Worm (Caenorhabditis elegans) whole organism, mixed stage, embryonic: ENCODE measurements around the gene sdhd-1.

Source experiments
- lin-13 ChIP-seq: fragments of 150-350 bp; optimal IDR thresholded peaks from 2 replicates; lab custom pipeline; 2014; ENCODE audit warnings: missing biosample characterization, missing genetic modification characterization
- lsy-2 ChIP-seq: fragments of 150-350 bp; optimal IDR thresholded peaks from 2 replicates; lab custom pipeline; 2014; ENCODE audit warnings: missing biosample characterization, missing genetic modification characterization
- nhr-12 ChIP-seq: fragments of 150-350 bp; optimal IDR thresholded peaks from 2 replicates; lab custom pipeline; 2014; ENCODE audit warnings: missing biosample characterization, missing genetic modification characterization
- nhr-2 ChIP-seq: fragments of 150-350 bp; optimal IDR thresholded peaks from 2 replicates; lab custom pipeline; 2014; ENCODE audit warnings: missing biosample characterization, missing genetic modification characterization
- unc-39 ChIP-seq: fragments of 150-350 bp; optimal IDR thresholded peaks from 2 replicates; lab custom pipeline; 2014; ENCODE audit warnings: missing biosample characterization, missing genetic modification characterization
- unc-62 ChIP-seq: fragments of 150-350 bp; optimal IDR thresholded peaks from 2 replicates; lab custom pipeline; 2014; ENCODE audit warnings: missing biosample characterization, missing genetic modification reagents, missing genetic modification characterization

- TF ChIP-seq nhr-2 (tag; lab: Kevin White, UChicago) = no peak
- no peak for TF ChIP-seq nhr-12 (tag; lab: Kevin White, UChicago)
- no peak for TF ChIP-seq lin-13 (tag; lab: Kevin White, UChicago)
- no peak for TF ChIP-seq lsy-2 (tag; lab: Kevin White, UChicago)
- no peak for TF ChIP-seq unc-39 (tag; lab: Kevin White, UChicago)
- TF ChIP-seq unc-62 (GFP tag; lab: Kevin White, UChicago) = no peak
Observed at ce11 chrII:11040140-11040539, 9.6 kb downstream of the sdhd-1 start.
